Fruit fly (Drosophila melanogaster) whole organism, wandering third instar larva: Measurements from ENCODE around the gene CG11977.

Experiments
- Abd-B ChIP-seq: fragments of >200 bp; optimal IDR thresholded peaks from 2 replicates; lab custom pipeline; 2017; ENCODE audit warnings: missing biosample characterization, missing genetic modification characterization
- CG32264 ChIP-seq: fragments of 200-800 bp; sonication (Bioruptor generic); optimal IDR thresholded peaks from 2 replicates; lab custom pipeline; 2016; ENCODE audit warnings: missing biosample characterization, missing genetic modification characterization
- CG9705 ChIP-seq: fragments of 200-800 bp; sonication (Bioruptor generic); optimal IDR thresholded peaks from 2 replicates; lab custom pipeline; 2018; ENCODE audit warnings: missing biosample characterization, mild to moderate bottlenecking, missing genetic modification characterization
- CrebA ChIP-seq: fragments of 200-800 bp; sonication (Bioruptor generic); optimal IDR thresholded peaks from 2 replicates; lab custom pipeline; 2016; ENCODE audit warnings: missing biosample characterization, mild to moderate bottlenecking, missing genetic modification characterization, borderline replicate concordance
- Dfd ChIP-seq: fragments of >200 bp; optimal IDR thresholded peaks from 2 replicates; lab custom pipeline; 2017; ENCODE audit warnings: missing biosample characterization, missing genetic modification characterization
- Dif ChIP-seq: fragments of 200-275, 200-300 bp; sonication (Bioruptor generic); optimal IDR thresholded peaks from 2 replicates; lab custom pipeline; 2018; ENCODE audit warnings: missing biosample characterization, missing genetic modification characterization; ENCODE audit not compliant: partially characterized antibody
- GATAd ChIP-seq: sonication (Bioruptor generic); optimal IDR thresholded peaks from 2 replicates; lab custom pipeline; 2016; ENCODE audit warnings: missing biosample characterization, missing genetic modification characterization
- HLH106 ChIP-seq: fragments of 200-800 bp; optimal IDR thresholded peaks from 3 replicates; lab custom pipeline; 2019; ENCODE audit warnings: missing biosample characterization, mild to moderate bottlenecking, missing genetic modification characterization, moderate library complexity
- Hr78 ChIP-seq: fragments of >200 bp; optimal IDR thresholded peaks from 2 replicates; lab custom pipeline; 2017; ENCODE audit warnings: missing biosample characterization, missing genetic modification characterization
- N ChIP-seq: fragments of >200 bp; optimal IDR thresholded peaks from 2 replicates; lab custom pipeline; 2018; ENCODE audit warnings: missing biosample characterization, missing external identifiers, missing genetic modification characterization
- OdsH ChIP-seq: fragments of 200-800 bp; sonication (Bioruptor generic); optimal IDR thresholded peaks from 2 replicates; lab custom pipeline; 2016; ENCODE audit warnings: missing biosample characterization, mild to moderate bottlenecking, missing genetic modification characterization
- Rel ChIP-seq, 2 experiments: fragments of 200-800 bp; sonication (Bioruptor generic) in 1 of 2; optimal IDR thresholded peaks; 2 replicates in 1 of 2; 3 replicates in 1 of 2; lab custom pipeline; 2016 to 2019; ENCODE audit warnings: mild to moderate bottlenecking in 2 of 2, missing biosample characterization in 2 of 2, missing genetic modification characterization in 2 of 2, moderate library complexity in 1 of 2
- Sp1 ChIP-seq: fragments of 200-800 bp; sonication (Bioruptor generic); optimal IDR thresholded peaks from 3 replicates; lab custom pipeline; 2019; ENCODE audit warnings: missing biosample characterization, mild to moderate bottlenecking, missing genetic modification characterization, moderate library complexity
- Vsx2 ChIP-seq: fragments of 200-300, 225-300 bp; sonication (Bioruptor generic); optimal IDR thresholded peaks from 2 replicates; lab custom pipeline; 2018; ENCODE audit warnings: missing biosample characterization, missing genetic modification characterization; ENCODE audit not compliant: partially characterized antibody
- br ChIP-seq: fragments of 200-800 bp; sonication (Bioruptor generic); optimal IDR thresholded peaks from 2 replicates; lab custom pipeline; 2016; ENCODE audit warnings: missing biosample characterization, missing genetic modification characterization
- brk ChIP-seq: fragments of 200-800 bp; sonication (Bioruptor generic); optimal IDR thresholded peaks from 2 replicates; lab custom pipeline; 2016; ENCODE audit warnings: missing biosample characterization, mild to moderate bottlenecking, missing genetic modification characterization
- dl ChIP-seq, 2 experiments: fragments of 175-275, 200-275 bp in 1 of 2; fragments of 200-275 bp in 1 of 2; sonication (Bioruptor generic); optimal IDR thresholded peaks; lab custom pipeline; 2018; ENCODE audit warnings: mild to moderate bottlenecking in 2 of 2, missing biosample characterization in 2 of 2, missing genetic modification characterization in 2 of 2, moderate library complexity in 2 of 2; ENCODE audit not compliant: partially characterized antibody in 2 of 2, insufficient read depth in 1 of 2
- dsf ChIP-seq: sonication (Bioruptor generic); optimal IDR thresholded peaks from 2 replicates; lab custom pipeline; 2016; ENCODE audit warnings: missing biosample characterization, missing genetic modification characterization, borderline replicate concordance
- ey ChIP-seq: fragments of 200-800 bp; sonication (Bioruptor generic); optimal IDR thresholded peaks from 2 replicates; lab custom pipeline; 2016; ENCODE audit warnings: missing biosample characterization, missing genetic modification characterization
- foxo ChIP-seq, 2 experiments: fragments of 200-800 bp; sonication (Bioruptor generic); optimal IDR thresholded peaks; 2 replicates in 1 of 2; 3 replicates in 1 of 2; lab custom pipeline; 2016 to 2017; ENCODE audit warnings: missing biosample characterization in 2 of 2, missing genetic modification characterization in 2 of 2
- fru ChIP-seq: fragments of 200-800 bp; sonication (Bioruptor generic); optimal IDR thresholded peaks from 3 replicates; lab custom pipeline; 2016; ENCODE audit warnings: missing biosample characterization, mild to moderate bottlenecking, missing genetic modification characterization
- h ChIP-seq: fragments of 200-800 bp; sonication (Bioruptor generic); optimal IDR thresholded peaks from 3 replicates; lab custom pipeline; 2016; ENCODE audit warnings: missing biosample characterization, mild to moderate bottlenecking, missing genetic modification characterization
- jim ChIP-seq: fragments of 175-275, 200-325 bp; sonication (Bioruptor generic); optimal IDR thresholded peaks from 2 replicates; lab custom pipeline; 2016; ENCODE audit warnings: missing biosample characterization, mild to moderate bottlenecking, missing genetic modification characterization
- pan ChIP-seq: fragments of >200 bp; optimal IDR thresholded peaks from 2 replicates; lab custom pipeline; 2017
- psq ChIP-seq: fragments of 200-800 bp; sonication (Bioruptor generic); optimal IDR thresholded peaks from 3 replicates; lab custom pipeline; 2017; ENCODE audit warnings: missing biosample characterization, mild to moderate bottlenecking, missing genetic modification characterization, moderate library complexity
- rgr ChIP-seq: fragments of 200-800 bp; sonication (Bioruptor generic); optimal IDR thresholded peaks from 3 replicates; lab custom pipeline; 2016; ENCODE audit warnings: missing biosample characterization, mild to moderate bottlenecking, missing genetic modification characterization
- sage ChIP-seq: fragments of 200-800 bp; sonication (Bioruptor generic); optimal IDR thresholded peaks from 2 replicates; lab custom pipeline; 2016; ENCODE audit warnings: missing biosample characterization, mild to moderate bottlenecking, missing genetic modification characterization
- sv ChIP-seq: fragments of 200-800 bp; sonication (Bioruptor generic); optimal IDR thresholded peaks from 3 replicates; lab custom pipeline; 2016; ENCODE audit warnings: missing biosample characterization, missing genetic modification characterization
- tai ChIP-seq: sonication (Bioruptor generic); optimal IDR thresholded peaks from 2 replicates; lab custom pipeline; 2016; ENCODE audit warnings: missing biosample characterization, missing genetic modification characterization
- usp ChIP-seq: fragments of >200 bp; optimal IDR thresholded peaks from 2 replicates; lab custom pipeline; 2017; ENCODE audit warnings: missing biosample characterization, missing genetic modification characterization

CG11977 gene

DNA sequence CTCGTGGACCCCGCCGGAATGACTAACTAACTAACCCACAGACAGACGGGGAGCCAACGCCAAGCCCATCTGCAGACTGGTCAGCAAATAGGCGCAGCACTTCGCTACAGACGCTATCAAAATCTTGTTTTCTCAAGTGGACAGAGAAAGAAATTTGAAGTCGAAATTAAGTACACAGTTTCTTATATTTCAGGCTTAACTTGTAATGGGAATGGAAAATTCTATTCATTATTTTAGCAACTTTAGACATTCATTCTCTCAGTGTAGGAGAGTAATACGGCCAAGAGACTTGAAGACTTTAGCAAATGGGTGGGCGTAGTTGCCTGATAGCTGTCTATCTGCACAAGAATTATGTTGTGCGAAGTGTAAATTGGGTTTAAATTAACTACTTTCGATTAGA, 39.2 kb upstream of the CG11977 start:
- no peak for TF ChIP-seq Sp1 (GFP tag; lab: Kevin White, UChicago)
- no peak for TF ChIP-seq HLH106 (tag; lab: Kevin White, UChicago)
- TF ChIP-seq Dfd (GFP tag; lab: Kevin White, UChicago), result no peak
- TF ChIP-seq Rel (GFP tag; optimal IDR thresholded peaks at IDR 0.05; lab: Kevin White, UChicago), result no peak
- TF ChIP-seq Rel (tag; optimal IDR thresholded peaks at IDR 0.05; lab: Kevin White, UChicago), result no peak
- TF ChIP-seq Hr78 (GFP tag; lab: Kevin White, UChicago), result no peak
- TF ChIP-seq jim (GFP tag; lab: Kevin White, UChicago), result no peak
- TF ChIP-seq fru, result no peak
- no peak for TF ChIP-seq CG9705 (GFP tag; lab: Kevin White, UChicago)
- TF ChIP-seq dl (GFP tag; optimal IDR thresholded peaks at IDR 0.05; lab: Kevin White, UChicago; ENCODE audit: insufficient read depth in 1 of 2, partially characterized antibody in 2 of 2), result no peak
- no peak for TF ChIP-seq sage (GFP tag; lab: Kevin White, UChicago)
- no peak for TF ChIP-seq br (GFP tag; lab: Kevin White, UChicago)

DNA sequence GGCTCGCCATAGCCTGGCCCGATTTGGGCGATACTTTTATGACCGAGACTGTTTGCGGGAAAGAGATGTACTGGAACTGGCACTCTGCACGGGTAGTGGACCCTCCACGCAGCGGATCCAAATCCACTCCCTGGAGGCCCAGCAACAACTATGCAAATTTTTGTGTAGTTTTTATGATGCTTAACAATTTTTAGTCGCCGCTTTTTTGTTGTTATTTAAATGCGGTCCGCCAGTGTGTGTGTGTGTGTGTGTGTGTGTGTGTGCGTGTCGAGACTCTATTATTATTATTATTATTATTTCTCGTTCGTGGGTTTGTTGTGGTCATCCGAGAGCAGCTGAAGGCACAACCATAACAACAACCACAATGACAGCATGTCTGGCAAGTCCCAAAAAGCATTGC, 38.3 kb upstream of the CG11977 start:
- no peak for TF ChIP-seq rgr
- TF ChIP-seq ey (GFP tag; lab: Kevin White, UChicago), result no peak
- TF ChIP-seq Dif, result no peak
- TF ChIP-seq CG9705 (GFP tag; lab: Kevin White, UChicago), result no peak
- no peak for TF ChIP-seq dl (GFP tag; optimal IDR thresholded peaks at IDR 0.05; lab: Kevin White, UChicago; ENCODE audit: insufficient read depth in 1 of 2, partially characterized antibody in 2 of 2)
- TF ChIP-seq GATAd (GFP tag; lab: Kevin White, UChicago), result no peak
- no peak for TF ChIP-seq Hr78 (GFP tag; lab: Kevin White, UChicago)
- TF ChIP-seq Dfd (GFP tag; lab: Kevin White, UChicago), result peak; percentile 84
- TF ChIP-seq jim (GFP tag; lab: Kevin White, UChicago), result no peak

DNA sequence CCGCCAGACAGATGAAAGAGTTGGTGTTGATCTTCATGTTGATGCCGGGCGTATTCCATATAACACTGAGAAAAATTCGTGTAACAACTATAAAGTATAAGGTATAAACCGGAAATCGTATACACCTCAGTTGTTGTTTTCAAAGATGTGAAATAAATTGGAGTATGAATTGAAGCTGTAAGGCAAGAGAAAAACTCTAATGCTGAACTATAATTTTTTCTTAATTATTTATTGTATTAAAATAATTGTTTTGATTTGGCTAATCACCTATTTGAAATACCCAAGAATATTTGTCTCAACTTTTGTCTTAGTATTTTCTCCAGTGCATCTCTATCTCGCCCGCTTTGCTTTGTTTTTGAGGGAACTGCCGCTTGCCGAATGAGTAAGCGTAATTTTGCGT, 37.2 kb upstream of the CG11977 start:
- no peak for TF ChIP-seq usp (GFP tag; lab: Kevin White, UChicago)
- peak in 1 of 2 experiments; percentile 10 for TF ChIP-seq foxo (GFP tag; optimal IDR thresholded peaks at IDR 0.05; lab: Kevin White, UChicago)
- TF ChIP-seq Sp1 (GFP tag; lab: Kevin White, UChicago), result peak; percentile 4
- TF ChIP-seq OdsH (GFP tag; lab: Kevin White, UChicago), result no peak
- no peak for TF ChIP-seq pan (lab: Kevin White, UChicago)
- TF ChIP-seq N (GFP tag; lab: Kevin White, UChicago), result no peak
- TF ChIP-seq CG32264 (GFP tag; lab: Kevin White, UChicago), result no peak
- peak; percentile 12 for TF ChIP-seq rgr
- TF ChIP-seq h (GFP tag; lab: Kevin White, UChicago), result peak; percentile 17

DNA sequence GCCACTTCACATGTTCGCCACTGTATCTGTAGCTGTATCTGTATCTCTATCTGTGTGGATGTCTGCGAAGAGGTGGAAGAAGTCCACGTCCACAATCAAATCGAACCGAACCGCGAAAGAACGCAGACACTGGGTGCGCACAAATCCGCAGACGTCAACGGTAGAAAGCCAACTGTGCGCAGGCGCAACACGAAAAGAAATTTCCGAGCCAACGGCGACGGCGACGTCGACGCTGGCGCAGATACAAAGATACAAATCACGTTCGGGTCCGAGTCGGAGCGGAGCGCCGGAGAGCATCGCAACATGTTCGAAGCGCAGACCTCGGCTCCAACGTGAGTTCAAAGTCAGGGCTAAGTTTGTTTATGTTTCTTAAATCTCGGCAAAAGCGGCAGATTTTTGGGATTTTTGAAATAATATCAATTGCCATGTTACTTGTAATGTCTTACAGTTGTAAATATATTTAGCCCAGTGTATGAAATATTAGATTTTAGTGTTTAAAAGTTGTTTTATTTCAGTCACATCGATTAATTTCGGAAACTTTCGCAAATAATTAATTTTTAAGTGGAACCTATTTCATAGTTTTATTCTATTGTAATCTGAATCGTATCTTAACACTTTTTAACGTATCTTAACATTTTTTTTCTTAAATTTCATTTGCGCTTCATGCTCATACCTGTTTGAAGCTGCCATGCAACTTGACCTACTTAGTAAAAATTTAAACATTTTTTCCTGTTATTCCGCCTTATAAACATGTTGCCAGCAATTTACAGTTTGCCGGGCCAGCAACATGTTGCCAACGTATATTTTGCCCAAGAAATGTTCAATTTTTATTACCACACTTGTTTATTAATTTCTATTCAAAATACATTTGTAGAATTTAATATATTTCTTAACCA, 34.4 kb upstream of the CG11977 start, which contains the start of gene ich:
Gene ich (minus strand): TSS at position 178 of the 896 bp plus-strand sequence.
- TF ChIP-seq rgr (no peak), Vsx2 (GFP tag; lab: Kevin White, UChicago) (no peak), pan (lab: Kevin White, UChicago) (no peak), Abd-B (GFP tag; lab: Kevin White, UChicago) (no peak), tai (GFP tag; lab: Kevin White, UChicago) (no peak), psq (peak; percentile 26)

DNA sequence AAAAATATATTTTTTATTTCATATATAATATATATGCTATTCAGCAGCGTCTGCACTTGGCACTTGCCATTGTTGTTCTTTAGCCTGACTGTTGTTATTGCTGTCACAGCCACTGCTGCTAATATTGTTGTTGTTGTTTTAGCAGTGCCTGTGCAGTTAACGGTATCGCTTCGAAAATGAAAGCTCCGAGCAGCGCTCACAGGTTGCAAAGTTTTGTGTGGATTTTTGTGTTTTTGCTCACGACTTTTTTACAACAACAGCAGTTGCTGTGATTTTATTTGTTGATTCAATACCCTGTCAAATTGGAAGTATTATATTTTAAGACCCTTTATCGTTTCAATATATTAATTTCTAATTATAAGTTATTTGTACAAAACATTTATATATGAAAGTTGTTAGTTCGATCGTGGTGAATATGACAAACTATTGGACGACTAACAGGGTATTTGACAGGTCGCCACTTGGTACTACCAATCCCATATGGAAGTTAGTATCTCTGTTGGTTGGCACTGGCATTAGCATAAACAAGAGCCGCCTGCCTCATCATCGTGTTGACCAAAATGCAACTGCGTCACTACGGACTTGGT, 33.6 kb upstream of the CG11977 start:
- TF ChIP-seq rgr (no peak), usp (GFP tag; lab: Kevin White, UChicago) (no peak), brk (GFP tag; lab: Kevin White, UChicago) (no peak), psq (no peak), sv (GFP tag; lab: Kevin White, UChicago) (no peak), N (GFP tag; lab: Kevin White, UChicago) (no peak), Hr78 (GFP tag; lab: Kevin White, UChicago) (no peak), br (GFP tag; lab: Kevin White, UChicago) (no peak), dsf (GFP tag; lab: Kevin White, UChicago) (no peak), CrebA (no peak)
